Fruit fly (Drosophila melanogaster): Measurements from ENCODE around the gene CG1309.

The CG1309 gene

dm6 chr3L:4254301-4254834 lies 4.9 kb upstream of the CG1309 start, which contains the start of the genes ago and CG1265:
ago (minus strand) TSS chr3L:4254306.
CG1265 (plus strand) TSS chr3L:4254776.
- peak; percentile 40 for TF ChIP-seq esn (GFP tag; optimal IDR thresholded peaks at IDR 0.05)
- no peak for TF ChIP-seq CG8319 (GFP tag; optimal IDR thresholded peaks at IDR 0.05)
- TF ChIP-seq CG15336 (GFP tag; IDR thresholded peaks at IDR 0.05): no peak
- peak; percentile 40 for TF ChIP-seq CG34406 (GFP tag; optimal IDR thresholded peaks at IDR 0.05)
- peak; percentile 28 for TF ChIP-seq Ets96B (tag; optimal IDR thresholded peaks at IDR 0.05)
- TF ChIP-seq Eip93F (GFP tag; optimal IDR thresholded peaks at IDR 0.05): no peak
- TF ChIP-seq CG8119 (GFP tag; IDR thresholded peaks at IDR 0.05): no peak
- TF ChIP-seq eg (GFP tag; IDR thresholded peaks at IDR 0.05): no peak
- no peak for TF ChIP-seq dsx (GFP tag; optimal IDR thresholded peaks at IDR 0.05; ENCODE audit: poor library complexity, severe bottlenecking)
- no peak for TF ChIP-seq CG1621 (tag; optimal IDR thresholded peaks at IDR 0.05)
- no peak for TF ChIP-seq dac (GFP tag; optimal IDR thresholded peaks at IDR 0.05)
- no peak for TF ChIP-seq svp (GFP tag)
- no peak for TF ChIP-seq topi (GFP tag; optimal IDR thresholded peaks at IDR 0.05)
- no peak for TF ChIP-seq Sox14 (GFP tag; optimal IDR thresholded peaks at IDR 0.05)
- TF ChIP-seq CG11762 (GFP tag; optimal IDR thresholded peaks at IDR 0.05; ENCODE audit: insufficient read depth): peak; percentile 0
- no peak for TF ChIP-seq Lpt (GFP tag; optimal IDR thresholded peaks at IDR 0.05)
- no peak for TF ChIP-seq Sox102F (GFP tag; optimal IDR thresholded peaks at IDR 0.05)
- no peak for TF ChIP-seq Ets21C (GFP tag; optimal IDR thresholded peaks at IDR 0.05)
- no peak for TF ChIP-seq CG6163 (GFP tag; IDR thresholded peaks at IDR 0.05)
- no peak for TF ChIP-seq CG16779 (tag; optimal IDR thresholded peaks at IDR 0.05)
- TF ChIP-seq CG6808 (GFP tag; optimal IDR thresholded peaks at IDR 0.05): peak; percentile 1
- TF ChIP-seq salr (GFP tag; optimal IDR thresholded peaks at IDR 0.05): peak in 1 of 2 experiments; percentile 36
- no peak for TF ChIP-seq Sox15 (GFP tag; optimal IDR thresholded peaks at IDR 0.05)
- TF ChIP-seq CG32006 (GFP tag; optimal IDR thresholded peaks at IDR 0.05): peak; percentile 48
- no peak for TF ChIP-seq Blimp-1 (GFP tag; optimal IDR thresholded peaks at IDR 0.05)
- no peak for TF ChIP-seq CG6276 (GFP tag; optimal IDR thresholded peaks at IDR 0.05)
- peak; percentile 67 for TF ChIP-seq CG3032 (tag; optimal IDR thresholded peaks at IDR 0.05)
- peak in 1 of 2 experiments; percentile 10 for TF ChIP-seq ss (GFP tag; optimal IDR thresholded peaks at IDR 0.05)
- TF ChIP-seq Hr39 (GFP tag; optimal IDR thresholded peaks at IDR 0.05): peak; percentile 31
- peak; percentile 42 for TF ChIP-seq acj6 (GFP tag; optimal IDR thresholded peaks at IDR 0.05)
- TF ChIP-seq fkh (GFP tag; optimal IDR thresholded peaks at IDR 0.05): peak; percentile 21
- TF ChIP-seq fd85E (GFP tag; optimal IDR thresholded peaks at IDR 0.05): no peak
- no peak for TF ChIP-seq CG11294 (GFP tag; IDR thresholded peaks at IDR 0.05)
- TF ChIP-seq Met (GFP tag; optimal IDR thresholded peaks at IDR 0.05): peak; percentile 20
- peak; percentile 31 for TF ChIP-seq OdsH (GFP tag; optimal IDR thresholded peaks at IDR 0.05)
- no peak for TF ChIP-seq CG6792 (GFP tag; optimal IDR thresholded peaks at IDR 0.05)
- TF ChIP-seq Gug (GFP tag; IDR thresholded peaks at IDR 0.05): no peak
- no peak for TF ChIP-seq CG4318 (GFP tag; optimal IDR thresholded peaks at IDR 0.05)
- TF ChIP-seq Eip78C (GFP tag): peak; percentile 63
- peak; percentile 41 for TF ChIP-seq Hr4 (GFP tag; optimal IDR thresholded peaks at IDR 0.05)
- no peak for TF ChIP-seq CG9139 (GFP tag; optimal IDR thresholded peaks at IDR 0.05)
- no peak for TF ChIP-seq CG10669 (GFP tag; optimal IDR thresholded peaks at IDR 0.05)
- peak; percentile 23 for TF ChIP-seq Eip75B (GFP tag; optimal IDR thresholded peaks at IDR 0.05)
- TF ChIP-seq fd59A (GFP tag; optimal IDR thresholded peaks at IDR 0.05): no peak
- no peak for TF ChIP-seq CG6854 (GFP tag; optimal IDR thresholded peaks at IDR 0.05)
- peak; percentile 51 for TF ChIP-seq CG8632 (GFP tag; optimal IDR thresholded peaks at IDR 0.05)
- TF ChIP-seq lz (GFP tag; optimal IDR thresholded peaks at IDR 0.05): peak; percentile 51
- TF ChIP-seq CG7368 (GFP tag; optimal IDR thresholded peaks at IDR 0.05): no peak
- no peak for TF ChIP-seq Hr38 (GFP tag; optimal IDR thresholded peaks at IDR 0.05)
- TF ChIP-seq Smox (GFP tag; optimal IDR thresholded peaks at IDR 0.05): no peak
- TF ChIP-seq vri (GFP tag; optimal IDR thresholded peaks at IDR 0.05): no peak
- no peak for TF ChIP-seq CG3919 (GFP tag; optimal IDR thresholded peaks at IDR 0.05)
